Fruit fly (Drosophila melanogaster) whole organism, adult: ENCODE results near the gene CG14297.
A peak's percentile ranks its signal among the peaks of the same experiment; 100 is the strongest.

Experiments used
- CG14711 ChIP-seq: fragments of 200-800 bp; sonication (Bioruptor generic); optimal IDR thresholded peaks from 2 replicates; lab custom pipeline; 2018; ENCODE audit warnings: missing biosample characterization, mild to moderate bottlenecking, missing genetic modification characterization, moderate library complexity
- CG7101 ChIP-seq: fragments of 200-800 bp; sonication (Bioruptor generic); optimal IDR thresholded peaks from 2 replicates; lab custom pipeline; 2018; ENCODE audit warnings: missing biosample characterization, mild to moderate bottlenecking, missing genetic modification characterization, moderate library complexity
- Clk ChIP-seq: fragments of 200-800 bp; sonication (Bioruptor generic); optimal IDR thresholded peaks from 2 replicates; lab custom pipeline; 2017; ENCODE audit warnings: missing biosample characterization, missing genetic modification characterization
- kay ChIP-seq: fragments of 200-800 bp; sonication (Bioruptor generic); peaks from one replicate; lab custom pipeline; 2016; ENCODE audit warnings: missing biosample characterization, missing genetic modification characterization, borderline replicate concordance

DNA sequence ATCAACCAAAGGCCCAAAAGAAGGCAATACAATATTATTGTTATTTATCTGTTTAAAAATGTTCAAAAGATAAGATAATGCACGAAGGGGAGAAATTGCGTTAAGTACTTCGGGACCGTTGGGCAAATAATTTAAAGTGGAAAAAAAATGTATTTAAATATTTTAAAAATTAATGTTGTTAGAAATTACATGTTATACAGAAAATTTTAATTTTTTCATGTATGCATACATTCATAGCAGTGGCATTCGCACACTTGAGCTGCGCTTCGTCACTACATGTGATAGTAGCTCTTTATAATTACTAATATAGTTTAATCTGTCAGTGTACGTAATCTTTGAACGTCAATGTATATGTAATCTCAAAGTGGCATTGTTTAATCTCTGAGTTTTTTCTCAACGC is 2.7 kb upstream of the CG14297 start:
- TF ChIP-seq CG7101 (tag; lab: Kevin White, UChicago) (peak; percentile 42), kay (GFP tag; lab: Kevin White, UChicago) (peak; percentile 44), Clk (GFP tag; lab: Kevin White, UChicago) (no peak), CG14711 (tag; lab: Kevin White, UChicago) (peak; percentile 19)
